Fruit fly (Drosophila melanogaster): ENCODE data around the gene CG6418.

Gene CG6418

DNA sequence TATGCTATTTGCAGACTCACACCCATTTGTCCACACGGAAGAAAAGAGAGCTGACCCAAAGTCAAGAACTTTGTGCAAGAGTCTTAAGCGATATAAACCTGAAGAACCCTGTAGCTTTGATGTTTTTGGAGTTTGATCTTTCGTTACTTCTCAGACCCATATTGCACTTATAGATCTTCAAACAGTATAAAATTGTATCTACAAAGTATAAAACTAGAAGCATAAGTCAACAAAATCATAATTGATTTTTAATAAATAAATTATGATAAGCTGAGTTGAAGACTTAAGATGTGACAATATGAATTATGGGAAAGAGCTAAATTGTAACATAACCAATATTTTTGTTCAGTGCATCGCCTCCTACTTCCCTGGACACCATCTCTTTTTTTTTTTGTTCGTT is 51.5 kb downstream of the CG6418 start (continued):
- TF ChIP-seq CG14710 (tag; optimal IDR thresholded peaks at IDR 0.05) (no peak), Meics (GFP tag; optimal IDR thresholded peaks at IDR 0.05) (peak; percentile 52)
